Fruit fly (Drosophila melanogaster) whole organism, embryonic: ENCODE results near the gene CG12507.

Source experiments
- Bgb ChIP-seq: fragments of 200-800 bp; sonication (Bioruptor generic); IDR thresholded peaks from 2 replicates; pipeline ENCODE4 v1.3.6; 2022; ENCODE audit warnings: missing biosample characterization, missing genetic modification characterization; ENCODE audit not compliant: partially characterized antibody
- C15 ChIP-seq: fragments of 200-800 bp; sonication (Bioruptor generic); IDR thresholded peaks from 3 replicates; pipeline ENCODE4 v1.3.6; 2022; ENCODE audit warnings: missing biosample characterization, missing genetic modification characterization
- CG10267 ChIP-seq: fragments of 200-800 bp; sonication (Bioruptor generic); optimal IDR thresholded peaks from 2 replicates; lab custom pipeline; 2018; ENCODE audit warnings: missing biosample characterization, mild to moderate bottlenecking, missing genetic modification characterization, moderate library complexity
- CG10979 ChIP-seq: fragments of 200-800 bp; sonication (Bioruptor generic); optimal IDR thresholded peaks from 2 replicates; lab custom pipeline; 2018; ENCODE audit warnings: missing biosample characterization, mild to moderate bottlenecking, missing genetic modification characterization, moderate library complexity
- CG14441 ChIP-seq: fragments of 200-800 bp; sonication (Bioruptor generic); IDR thresholded peaks from 2 replicates; pipeline ENCODE4 v1.3.6; 2022; ENCODE audit warnings: missing biosample characterization, missing genetic modification characterization
- CG14710 ChIP-seq: fragments of 200-800 bp; sonication (Bioruptor generic); optimal IDR thresholded peaks from 3 replicates; lab custom pipeline; 2019; ENCODE audit warnings: missing biosample characterization, mild to moderate bottlenecking, missing genetic modification characterization, moderate library complexity
- CG1603 ChIP-seq: fragments of 200-800 bp; sonication (Bioruptor generic); optimal IDR thresholded peaks from 2 replicates; lab custom pipeline; 2019; ENCODE audit warnings: missing biosample characterization, mild to moderate bottlenecking, missing genetic modification characterization, moderate library complexity
- CG17361 ChIP-seq: fragments of 200-800 bp; sonication (Bioruptor generic); IDR thresholded peaks from 3 replicates; pipeline ENCODE4 v1.3.6; 2022; ENCODE audit warnings: missing biosample characterization, missing genetic modification characterization
- CG18262 ChIP-seq: fragments of 200-800 bp; optimal IDR thresholded peaks from 3 replicates; lab custom pipeline; 2019; ENCODE audit warnings: missing biosample characterization, mild to moderate bottlenecking, missing genetic modification characterization, moderate library complexity
- CG18619 ChIP-seq: fragments of 200-800 bp; sonication (Bioruptor generic); optimal IDR thresholded peaks from 3 replicates; lab custom pipeline; 2017; ENCODE audit warnings: missing biosample characterization, mild to moderate bottlenecking, missing genetic modification characterization
- CG2120 ChIP-seq: fragments of 200-800 bp; sonication (Bioruptor generic); optimal IDR thresholded peaks from 3 replicates; lab custom pipeline; 2016; ENCODE audit warnings: missing biosample characterization, missing genetic modification characterization
- CG2712 ChIP-seq: fragments of 200-800 bp; optimal IDR thresholded peaks from 3 replicates; lab custom pipeline; 2019; ENCODE audit warnings: missing biosample characterization, mild to moderate bottlenecking, missing genetic modification characterization, moderate library complexity
- CG3847 ChIP-seq: fragments of 200-800 bp; sonication (Bioruptor generic); IDR thresholded peaks from 2 replicates; pipeline ENCODE4 v1.3.6; 2022; ENCODE audit warnings: missing biosample characterization, missing genetic modification characterization
- CG43689 ChIP-seq: fragments of 200-800 bp; sonication (Bioruptor generic); IDR thresholded peaks from 2 replicates; pipeline ENCODE4 v1.3.6; 2022; ENCODE audit warnings: missing biosample characterization, missing genetic modification characterization
- CG7928 ChIP-seq: fragments of 200-800 bp; sonication (Bioruptor generic); optimal IDR thresholded peaks from 2 replicates; lab custom pipeline; 2017; ENCODE audit warnings: missing biosample characterization, mild to moderate bottlenecking, missing genetic modification characterization
- CG8290 ChIP-seq, 3 experiments: fragments of 200-800 bp; sonication (Bioruptor generic); optimal IDR thresholded peaks; 2 replicates each; lab custom pipeline; 2016 to 2019; ENCODE audit warnings: missing biosample characterization in 3 of 3, missing genetic modification characterization in 3 of 3, mild to moderate bottlenecking in 2 of 3, moderate library complexity in 1 of 3
- CG8924 ChIP-seq: fragments of 200-800 bp; optimal IDR thresholded peaks from 3 replicates; lab custom pipeline; 2019; ENCODE audit warnings: missing biosample characterization, mild to moderate bottlenecking, missing genetic modification characterization, moderate library complexity
- CG9437 ChIP-seq: fragments of 200-800 bp; sonication (Bioruptor generic); optimal IDR thresholded peaks from 2 replicates; lab custom pipeline; 2018; ENCODE audit warnings: missing biosample characterization, mild to moderate bottlenecking, missing genetic modification characterization
- CoRest ChIP-seq: fragments of 200-800 bp; sonication (Bioruptor generic); optimal IDR thresholded peaks from 3 replicates; lab custom pipeline; 2018; ENCODE audit warnings: missing biosample characterization, mild to moderate bottlenecking, missing genetic modification characterization, moderate library complexity
- Deaf1 ChIP-seq: fragments of 200-800 bp; optimal IDR thresholded peaks from 3 replicates; lab custom pipeline; 2019; ENCODE audit warnings: missing biosample characterization, mild to moderate bottlenecking, missing genetic modification characterization, moderate library complexity
- Elba2 ChIP-seq: fragments of 200-800 bp; sonication (Bioruptor generic); optimal IDR thresholded peaks from 3 replicates; lab custom pipeline; 2016; ENCODE audit warnings: missing biosample characterization, missing genetic modification characterization
- HLH4C ChIP-seq: fragments of 200-800 bp; sonication (Bioruptor generic); IDR thresholded peaks from 3 replicates; pipeline ENCODE4 v1.3.6; 2022; ENCODE audit warnings: missing biosample characterization, missing genetic modification characterization; ENCODE audit not compliant: partially characterized antibody
- Jarid2 ChIP-seq: fragments of 200-800 bp; sonication (Bioruptor generic); optimal IDR thresholded peaks from 3 replicates; lab custom pipeline; 2017; ENCODE audit warnings: mild to moderate bottlenecking, missing biosample characterization, missing genetic modification reagents, missing genetic modification characterization
- MBD-R2 ChIP-seq: fragments of 200-800 bp; sonication (Bioruptor generic); IDR thresholded peaks from 2 replicates; pipeline ENCODE4 v1.3.6; 2022; ENCODE audit warnings: missing biosample characterization, missing genetic modification characterization
- Max ChIP-seq: fragments of 200-800 bp; sonication (Bioruptor generic); optimal IDR thresholded peaks from 2 replicates; lab custom pipeline; 2016; ENCODE audit warnings: missing biosample characterization, mild to moderate bottlenecking, missing genetic modification characterization
- Meics ChIP-seq: fragments of 200-800 bp; sonication (Bioruptor generic); optimal IDR thresholded peaks from 2 replicates; lab custom pipeline; 2017; ENCODE audit warnings: missing biosample characterization, mild to moderate bottlenecking, missing genetic modification characterization
- Nf-YC ChIP-seq: fragments of 200-800 bp; optimal IDR thresholded peaks from 3 replicates; lab custom pipeline; 2019; ENCODE audit warnings: missing biosample characterization, mild to moderate bottlenecking, missing genetic modification characterization, moderate library complexity
- Pdp1 ChIP-seq, 2 experiments: fragments of 200-800 bp; sonication (Bioruptor generic); optimal IDR thresholded peaks; 3 replicates each; lab custom pipeline; 2016; ENCODE audit warnings: missing biosample characterization in 2 of 2, missing genetic modification characterization in 2 of 2, mild to moderate bottlenecking in 1 of 2, moderate library complexity in 1 of 2
- Side ChIP-seq: fragments of 200-800 bp; sonication (Bioruptor generic); optimal IDR thresholded peaks from 2 replicates; lab custom pipeline; 2016; ENCODE audit warnings: missing biosample characterization, missing genetic modification characterization
- Xbp1 ChIP-seq: fragments of 200-800 bp; sonication (Bioruptor generic); optimal IDR thresholded peaks from 3 replicates; lab custom pipeline; 2016; ENCODE audit warnings: missing biosample characterization, mild to moderate bottlenecking, missing genetic modification characterization
- Xrp1 ChIP-seq: fragments of 200-800 bp; sonication (Bioruptor generic); IDR thresholded peaks from 2 replicates; pipeline ENCODE4 v1.3.6; 2022; ENCODE audit warnings: missing biosample characterization, missing genetic modification characterization
- ci ChIP-seq: fragments of 200-800 bp; sonication (Bioruptor generic); IDR thresholded peaks from 3 replicates; pipeline ENCODE4 v1.3.6; 2022; ENCODE audit warnings: missing biosample characterization, missing genetic modification characterization
- gem ChIP-seq: fragments of 200-800 bp; sonication (Bioruptor generic); optimal IDR thresholded peaks from 2 replicates; lab custom pipeline; 2019; ENCODE audit warnings: missing biosample characterization, mild to moderate bottlenecking, missing genetic modification characterization, moderate library complexity
- hb ChIP-seq: fragments of 200-800 bp; sonication (Bioruptor generic); IDR thresholded peaks from 3 replicates; pipeline ENCODE4 v1.3.6; 2022; ENCODE audit warnings: missing biosample characterization, missing genetic modification characterization; ENCODE audit not compliant: partially characterized antibody
- hbn ChIP-seq: fragments of 200-800 bp; sonication (Bioruptor generic); IDR thresholded peaks from 2 replicates; pipeline ENCODE4 v1.3.6; 2022; ENCODE audit warnings: missing biosample characterization, missing genetic modification characterization; ENCODE audit not compliant: partially characterized antibody
- her ChIP-seq: fragments of 200-800 bp; sonication (Bioruptor generic); optimal IDR thresholded peaks from 2 replicates; lab custom pipeline; 2016; ENCODE audit warnings: missing biosample characterization, missing genetic modification characterization
- klu ChIP-seq: fragments of 200-800 bp; sonication (Bioruptor generic); IDR thresholded peaks from 2 replicates; pipeline ENCODE4 v1.3.6; 2022; ENCODE audit warnings: missing biosample characterization, missing genetic modification characterization
- knrl ChIP-seq: fragments of 200-800 bp; sonication (Bioruptor generic); IDR thresholded peaks from 3 replicates; pipeline ENCODE4 v1.3.6; 2022; ENCODE audit warnings: missing biosample characterization, missing genetic modification characterization; ENCODE audit not compliant: partially characterized antibody
- lilli ChIP-seq: fragments of 200-800 bp; sonication (Bioruptor generic); optimal IDR thresholded peaks from 3 replicates; lab custom pipeline; 2016; ENCODE audit warnings: missing biosample characterization, missing genetic modification characterization
- phol ChIP-seq: fragments of 200-800 bp; sonication (Bioruptor generic); optimal IDR thresholded peaks from 3 replicates; lab custom pipeline; 2018; ENCODE audit warnings: missing biosample characterization, mild to moderate bottlenecking, missing genetic modification characterization, moderate library complexity
- row ChIP-seq: fragments of 200-800 bp; sonication (Bioruptor generic); IDR thresholded peaks from 3 replicates; pipeline ENCODE4 v1.3.6; 2022; ENCODE audit warnings: missing biosample characterization, missing genetic modification characterization
- stwl ChIP-seq: fragments of 200-800 bp; sonication (Bioruptor generic); optimal IDR thresholded peaks from 3 replicates; lab custom pipeline; 2018; ENCODE audit warnings: missing biosample characterization, mild to moderate bottlenecking, missing genetic modification characterization, moderate library complexity
- tna ChIP-seq: fragments of 200-800 bp; sonication (Bioruptor generic); IDR thresholded peaks from 2 replicates; pipeline ENCODE4 v1.3.6; 2022; ENCODE audit warnings: missing biosample characterization, missing genetic modification characterization; ENCODE audit not compliant: partially characterized antibody
- vnd ChIP-seq: fragments of 200-800 bp; sonication (Bioruptor generic); IDR thresholded peaks from 3 replicates; pipeline ENCODE4 v1.3.6; 2022; ENCODE audit warnings: missing biosample characterization, missing genetic modification characterization; ENCODE audit not compliant: partially characterized antibody
- zen ChIP-seq: fragments of 200-800 bp; sonication (Bioruptor generic); optimal IDR thresholded peaks from 3 replicates; lab custom pipeline; 2018; ENCODE audit warnings: missing biosample characterization, mild to moderate bottlenecking, missing genetic modification characterization, moderate library complexity

CG12507 gene

dm6 chrX:16266437-16266836 is at the start of gene CG12507:
TSS of gene CG12507 (minus strand) at chrX:16266537.
- TF ChIP-seq Bgb (GFP tag; lab: Robert Waterston, UW), result no peak
- TF ChIP-seq, all 482 proteins: peak for 0

- TF ChIP-seq phol (tag; lab: Kevin White, UChicago) (peak; percentile 44), CG10979 (tag; lab: Kevin White, UChicago) (peak; percentile 22), CG43689 (GFP tag; lab: Robert Waterston, UW) (no peak), stwl (tag; lab: Kevin White, UChicago) (peak; percentile 38), vnd (peak; percentile 70), CG17361 (GFP tag; lab: Robert Waterston, UW) (peak; percentile 46; the same call in 1 of the 3 replicates), HLH4C (GFP tag; lab: Robert Waterston, UW) (peak; percentile 83), CG2712 (tag; lab: Kevin White, UChicago) (peak; percentile 12), Deaf1 (tag; lab: Kevin White, UChicago) (peak; percentile 41), C15 (GFP tag; lab: Robert Waterston, UW) (no peak), CoRest (peak; percentile 41), knrl (GFP tag; lab: Robert Waterston, UW) (peak; percentile 12; the same call in 1 of the 3 replicates), CG18619 (GFP tag; lab: Kevin White, UChicago) (peak; percentile 12), CG14441 (GFP tag; lab: Robert Waterston, UW) (no peak), CG1603 (tag; lab: Kevin White, UChicago) (peak; percentile 68), Nf-YC (peak; percentile 16), CG18262 (peak; percentile 34), Pdp1 (GFP tag; optimal IDR thresholded peaks at IDR 0.05; lab: Kevin White, UChicago) (peak in 1 of 2 experiments; percentile 36), CG8290 (GFP tag; optimal IDR thresholded peaks at IDR 0.05; lab: Kevin White, UChicago) (peak; percentile 50), CG8290 (tag; optimal IDR thresholded peaks at IDR 0.05; lab: Kevin White, UChicago) (peak in 1 of 2 experiments; percentile 47), Xbp1 (peak; percentile 16), CG3847 (GFP tag; lab: Robert Waterston, UW) (peak; percentile 24; the same call in 1 of the 2 replicates), hbn (GFP tag; lab: Robert Waterston, UW) (no peak), Side (GFP tag; lab: Kevin White, UChicago) (peak; percentile 18), Xrp1 (GFP tag; lab: Robert Waterston, UW) (peak; percentile 26; the same call in 1 of the 2 replicates), gem (tag; lab: Kevin White, UChicago) (peak; percentile 40), her (no peak), Meics (peak; percentile 25), Elba2 (GFP tag; lab: Kevin White, UChicago) (no peak), klu (GFP tag; lab: Robert Waterston, UW) (no peak), lilli (GFP tag; lab: Kevin White, UChicago) (no peak), MBD-R2 (GFP tag; lab: Robert Waterston, UW) (peak; percentile 27; the same call in 1 of the 2 replicates), CG2120 (GFP tag; lab: Kevin White, UChicago) (peak; percentile 24), Jarid2 (GFP tag; lab: Kevin White, UChicago) (no peak), zen (peak; percentile 31), CG8924 (peak; percentile 33), Max (GFP tag; lab: Kevin White, UChicago) (peak; percentile 21), ci (GFP tag; lab: Robert Waterston, UW) (0 out of 3 replicates have a peak, but pooled peaks have one; percentile 25), row (GFP tag; lab: Robert Waterston, UW) (peak; percentile 62; the same call in 2 of the 3 replicates), CG7928 (GFP tag; lab: Kevin White, UChicago) (no peak), tna (GFP tag; lab: Robert Waterston, UW) (peak; percentile 75), CG10267 (tag; lab: Kevin White, UChicago) (peak; percentile 16), CG14710 (tag; lab: Kevin White, UChicago) (peak; percentile 40), CG9437 (GFP tag; lab: Kevin White, UChicago) (peak; percentile 4), hb (peak; percentile 77)
These were observed 46.9 kb upstream of the CG12507 start, which contains the start of the genes CG9915 and SWIP for dm6 chrX:16313078-16313875. TSS of gene CG9915 (minus strand) at chrX:16313138. TSS of gene SWIP (plus strand) at chrX:16313709.
